Worm (Caenorhabditis elegans) whole organism, L4 larva: Measurements from ENCODE around the gene unc-84.

Experiments used
- D1046.2 ChIP-seq: fragments of 200-800 bp; sonication (Bioruptor generic); IDR thresholded peaks from 2 replicates; pipeline ENCODE4 v1.3.6; 2022; ENCODE audit warnings: missing genetic modification characterization, missing compliant biosample characterization
- F49E8.2 ChIP-seq: sonication (generic microtip); optimal IDR thresholded peaks from 2 replicates; lab custom pipeline; 2016; ENCODE audit warnings: missing compliant biosample characterization, mild to moderate bottlenecking, missing genetic modification characterization, borderline replicate concordance
- ama-1 ChIP-seq: fragments of 150-350 bp; optimal IDR thresholded peaks from 2 replicates; lab custom pipeline; 2014; ENCODE audit warnings: inconsistent platforms, mixed read lengths
- daf-12 ChIP-seq: fragments of 150-350 bp; optimal IDR thresholded peaks from 2 replicates; lab custom pipeline; 2014; ENCODE audit warnings: missing biosample characterization, missing genetic modification reagents, missing genetic modification characterization
- dpl-1 ChIP-seq: fragments of 150-350 bp; optimal IDR thresholded peaks from 2 replicates; lab custom pipeline; 2014; ENCODE audit warnings: missing biosample characterization, missing genetic modification reagents, missing genetic modification characterization
- dve-1 ChIP-seq: sonication (generic microtip); optimal IDR thresholded peaks from 2 replicates; lab custom pipeline; 2017; ENCODE audit warnings: antibody characterized with exemption, mild to moderate bottlenecking, missing genetic modification characterization, missing compliant biosample characterization; ENCODE audit not compliant: insufficient read depth
- fos-1 ChIP-seq: fragments of 150-350 bp; optimal IDR thresholded peaks from 2 replicates; lab custom pipeline; 2014; ENCODE audit warnings: missing biosample characterization, missing genetic modification characterization
- nhr-25 ChIP-seq: sonication (generic microtip); optimal IDR thresholded peaks from 2 replicates; lab custom pipeline; 2017; ENCODE audit warnings: missing genetic modification characterization, mild to moderate bottlenecking, missing compliant biosample characterization, antibody characterized with exemption, moderate library complexity, borderline replicate concordance; ENCODE audit not compliant: insufficient read depth
- nhr-28 ChIP-seq: fragments of 150-350 bp; optimal IDR thresholded peaks from 2 replicates; lab custom pipeline; 2014; ENCODE audit warnings: missing biosample characterization, missing genetic modification characterization
- nhr-76 ChIP-seq: fragments of 150-350 bp; optimal IDR thresholded peaks from 2 replicates; lab custom pipeline; 2014; ENCODE audit warnings: missing biosample characterization, missing genetic modification characterization
- rbr-2 ChIP-seq: sonication (generic microtip); optimal IDR thresholded peaks from 2 replicates; lab custom pipeline; 2016; ENCODE audit warnings: missing genotype, missing genetic modification characterization, missing compliant biosample characterization
- zfp-3 ChIP-seq: fragments of 200-800 bp; sonication (Bioruptor generic); conservative IDR thresholded peaks from 2 replicates; pipeline ENCODE4 v1.3.6; 2022; ENCODE audit warnings: missing genetic modification reagents, missing genetic modification characterization, missing compliant biosample characterization

DNA sequence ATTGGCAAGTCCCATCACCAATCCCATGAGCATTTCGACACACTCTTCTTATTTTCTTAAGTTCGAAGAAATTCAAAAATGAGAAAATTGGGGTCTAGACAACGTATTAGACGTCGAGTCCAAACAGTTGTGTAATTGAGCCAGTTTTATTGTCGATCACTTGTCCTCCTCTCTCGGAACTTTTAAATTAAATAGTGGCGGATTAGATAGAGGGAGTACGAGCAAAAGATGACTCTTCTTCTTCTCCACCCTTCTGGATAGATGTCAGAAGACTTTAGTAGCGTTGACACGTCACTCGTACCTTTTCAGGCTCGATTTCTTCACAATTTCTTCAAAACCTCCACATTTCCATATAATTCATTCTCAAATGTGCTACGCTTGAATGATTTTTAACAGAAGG is 30.6 kb downstream of the unc-84 start:
- TF ChIP-seq nhr-25 (tag; lab: Kevin White, UChicago): no peak
- no peak for TF ChIP-seq D1046.2 (GFP tag; lab: Robert Waterston, UW)
- TF ChIP-seq ama-1 (lab: Kevin White, UChicago): no peak
- TF ChIP-seq daf-12 (tag; lab: Kevin White, UChicago): no peak
- no peak for TF ChIP-seq dpl-1
- no peak for TF ChIP-seq nhr-76
- TF ChIP-seq F49E8.2 (tag; lab: Kevin White, UChicago): no peak
- no peak for TF ChIP-seq rbr-2 (tag; lab: Kevin White, UChicago)
- no peak for TF ChIP-seq fos-1
- no peak for TF ChIP-seq dve-1 (tag; lab: Kevin White, UChicago)
- TF ChIP-seq zfp-3 (GFP tag; lab: Robert Waterston, UW): no peak
- TF ChIP-seq nhr-28 (tag; lab: Kevin White, UChicago): no peak
